Worm (Caenorhabditis elegans) whole organism, midembryonic: ENCODE results near the gene eef-1A.2.

Source experiments
- cog-1 ChIP-seq: sonication (generic microtip); optimal IDR thresholded peaks from 2 replicates; lab custom pipeline; 2016; ENCODE audit warnings: missing genetic modification characterization, missing compliant biosample characterization
- flt-1 ChIP-seq: fragments of 200-800 bp; sonication (Bioruptor generic); IDR thresholded peaks from 2 replicates; pipeline ENCODE4 v1.3.6; 2022; ENCODE audit warnings: missing genetic modification characterization, missing compliant biosample characterization
- klf-2 ChIP-seq: fragments of 200-800 bp; sonication (Bioruptor generic); conservative IDR thresholded peaks from 2 replicates; pipeline ENCODE4 v1.3.6; 2022; ENCODE audit warnings: missing genetic modification reagents, missing genetic modification characterization, missing compliant biosample characterization
- ztf-23 ChIP-seq: fragments of 200-800 bp; sonication (Bioruptor generic); IDR thresholded peaks from 2 replicates; pipeline ENCODE4 v1.3.6; 2022; ENCODE audit warnings: missing genetic modification reagents, missing genetic modification characterization, missing compliant biosample characterization
- ztf-29 ChIP-seq: fragments of 200-800 bp; sonication (Bioruptor generic); IDR thresholded peaks from 2 replicates; pipeline ENCODE4 v1.3.6; 2022; ENCODE audit warnings: missing genetic modification reagents, missing genetic modification characterization, missing compliant biosample characterization

DNA sequence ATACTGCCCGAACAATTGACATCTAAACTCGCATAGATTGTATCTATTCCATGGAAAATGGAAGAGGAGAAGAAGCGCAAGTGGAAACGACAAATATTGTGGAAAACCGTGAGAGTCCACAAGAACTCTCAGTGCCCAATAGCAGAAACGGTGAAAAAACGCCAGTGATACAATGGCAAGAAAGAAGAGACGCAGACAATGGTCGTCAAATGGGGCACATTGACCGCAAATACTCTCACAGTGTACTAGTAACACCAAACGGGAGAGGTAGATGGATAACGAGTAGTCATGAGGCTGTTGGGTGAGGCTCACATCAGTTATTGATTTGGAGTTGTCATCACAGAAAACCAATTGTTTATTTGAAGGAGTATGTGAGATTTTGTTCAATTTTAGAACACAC lies 41.1 kb upstream of the eef-1A.2 start, which contains the start of gene ZK154.4:
- no peak for TF ChIP-seq flt-1 (GFP tag; lab: Robert Waterston, UW)
- no peak for TF ChIP-seq ztf-23 (GFP tag; lab: Robert Waterston, UW)
- TF ChIP-seq ztf-29 (GFP tag; lab: Robert Waterston, UW), result no peak
- TF ChIP-seq cog-1, result no peak
- TF ChIP-seq klf-2 (GFP tag; lab: Robert Waterston, UW), result no peak
